Worm (Caenorhabditis elegans) whole organism, L4 larva: Measurements from ENCODE around the gene EGAP2.1.

Experiments
- ceh-62 ChIP-seq: sonication (generic microtip); optimal IDR thresholded peaks from 2 replicates; lab custom pipeline; 2017; ENCODE audit warnings: missing biosample characterization, missing genetic modification characterization
- ces-1 ChIP-seq: fragments of 150-350 bp; sonication (generic microtip); optimal IDR thresholded peaks from 4 replicates; lab custom pipeline; 2014; ENCODE audit warnings: missing biosample characterization, missing genetic modification reagents, missing genetic modification characterization
- fos-1 ChIP-seq: fragments of 150-350 bp; optimal IDR thresholded peaks from 2 replicates; lab custom pipeline; 2014; ENCODE audit warnings: missing biosample characterization, missing genetic modification characterization
- nhr-11 ChIP-seq: fragments of 150-350 bp; optimal IDR thresholded peaks from 2 replicates; lab custom pipeline; 2014; ENCODE audit warnings: missing biosample characterization, missing genetic modification characterization
- nhr-25 ChIP-seq: sonication (generic microtip); optimal IDR thresholded peaks from 2 replicates; lab custom pipeline; 2017; ENCODE audit warnings: missing genetic modification characterization, mild to moderate bottlenecking, missing compliant biosample characterization, antibody characterized with exemption, moderate library complexity, borderline replicate concordance; ENCODE audit not compliant: insufficient read depth

- no peak for TF ChIP-seq ceh-62
- no peak for TF ChIP-seq fos-1
- no peak for TF ChIP-seq ces-1 (GFP tag; lab: Kevin White, UChicago)
- TF ChIP-seq nhr-11 (tag; lab: Kevin White, UChicago) = no peak
- no peak for TF ChIP-seq nhr-25 (tag; lab: Kevin White, UChicago)
These were observed 37.8 kb downstream of the EGAP2.1 start for ce11 chrII:5268977-5269376.
